Fruit fly (Drosophila melanogaster): ENCODE data around the gene CG3534.
A peak's percentile ranks its signal among the peaks of the same experiment; 100 is the strongest.

CG3534 gene

dm6 chr3R:16969361-16970355 lies 26.6 kb upstream of the CG3534 start:
- TF ChIP-seq dsx (GFP tag; optimal IDR thresholded peaks at IDR 0.05; ENCODE audit: poor library complexity, severe bottlenecking), result peak; percentile 87
- TF ChIP-seq Hr4 (GFP tag; optimal IDR thresholded peaks at IDR 0.05), result peak; percentile 53
- TF ChIP-seq ss (GFP tag; optimal IDR thresholded peaks at IDR 0.05), result no peak
- peak; percentile 23 for TF ChIP-seq CG31627 (GFP tag; optimal IDR thresholded peaks at IDR 0.05)
- peak; percentile 22 for TF ChIP-seq CG6808 (GFP tag; optimal IDR thresholded peaks at IDR 0.05)
- TF ChIP-seq CG6854 (GFP tag; optimal IDR thresholded peaks at IDR 0.05), result no peak
- TF ChIP-seq Blimp-1 (GFP tag; optimal IDR thresholded peaks at IDR 0.05), result peak; percentile 3
- no peak for TF ChIP-seq CG7368 (GFP tag; optimal IDR thresholded peaks at IDR 0.05)
- no peak for TF ChIP-seq Smox (GFP tag; optimal IDR thresholded peaks at IDR 0.05)
- peak; percentile 23; the same call in 1 of the 2 replicates for TF ChIP-seq Gug (GFP tag; IDR thresholded peaks at IDR 0.05)
- no peak for TF ChIP-seq Hr39 (GFP tag; optimal IDR thresholded peaks at IDR 0.05)
- no peak for TF ChIP-seq Eip93F (GFP tag; optimal IDR thresholded peaks at IDR 0.05)
- peak; percentile 51 for TF ChIP-seq lz (GFP tag; optimal IDR thresholded peaks at IDR 0.05)
- TF ChIP-seq esn (GFP tag; optimal IDR thresholded peaks at IDR 0.05), result peak; percentile 57
- no peak for TF ChIP-seq fd59A (GFP tag; optimal IDR thresholded peaks at IDR 0.05)
- TF ChIP-seq achi (GFP tag; optimal IDR thresholded peaks at IDR 0.05), result no peak
- TF ChIP-seq CG15336 (GFP tag; IDR thresholded peaks at IDR 0.05), result no peak
- TF ChIP-seq svp (GFP tag), result peak; percentile 78
- no peak for TF ChIP-seq CG11294 (GFP tag; IDR thresholded peaks at IDR 0.05)
- no peak for TF ChIP-seq OdsH (GFP tag; optimal IDR thresholded peaks at IDR 0.05)
- TF ChIP-seq fkh (GFP tag; optimal IDR thresholded peaks at IDR 0.05), result no peak
- TF ChIP-seq acj6 (GFP tag; optimal IDR thresholded peaks at IDR 0.05), result peak; percentile 18
- TF ChIP-seq CG10669 (GFP tag; optimal IDR thresholded peaks at IDR 0.05), result no peak
- TF ChIP-seq salr (GFP tag; optimal IDR thresholded peaks at IDR 0.05), result peak in 1 of 2 experiments; percentile 25
- TF ChIP-seq CG32006 (GFP tag; optimal IDR thresholded peaks at IDR 0.05), result no peak
- no peak for TF ChIP-seq Ets21C (GFP tag; optimal IDR thresholded peaks at IDR 0.05)
- peak; percentile 57 for TF ChIP-seq CG10631 (GFP tag; optimal IDR thresholded peaks at IDR 0.05)
- TF ChIP-seq Eip78C (GFP tag), result no peak
- TF ChIP-seq topi (GFP tag; optimal IDR thresholded peaks at IDR 0.05), result peak; percentile 39
- no peak for TF ChIP-seq CG3919 (GFP tag; optimal IDR thresholded peaks at IDR 0.05)
- no peak for TF ChIP-seq CG8119 (GFP tag; IDR thresholded peaks at IDR 0.05)
- peak; percentile 42 for TF ChIP-seq pdm3 (GFP tag; optimal IDR thresholded peaks at IDR 0.05)
- peak; percentile 36 for TF ChIP-seq CG8632 (GFP tag; optimal IDR thresholded peaks at IDR 0.05)
- peak; percentile 34 for TF ChIP-seq CG34406 (GFP tag; optimal IDR thresholded peaks at IDR 0.05)
- no peak; the same call in 2 of the 3 replicates for TF ChIP-seq CG6163 (GFP tag; IDR thresholded peaks at IDR 0.05)
- TF ChIP-seq CG11902 (GFP tag; optimal IDR thresholded peaks at IDR 0.05), result peak; percentile 14
- TF ChIP-seq fd85E (GFP tag; optimal IDR thresholded peaks at IDR 0.05), result no peak
- TF ChIP-seq cyc (GFP tag; optimal IDR thresholded peaks at IDR 0.05), result peak; percentile 8
- TF ChIP-seq Eip75B (GFP tag; optimal IDR thresholded peaks at IDR 0.05), result peak; percentile 39
- no peak for TF ChIP-seq Sox102F (GFP tag; optimal IDR thresholded peaks at IDR 0.05)
- no peak for TF ChIP-seq dac (GFP tag; optimal IDR thresholded peaks at IDR 0.05)
- peak; percentile 53 for TF ChIP-seq CG3032 (tag; optimal IDR thresholded peaks at IDR 0.05)
- TF ChIP-seq net (GFP tag; optimal IDR thresholded peaks at IDR 0.05), result no peak
- no peak for TF ChIP-seq CG8319 (GFP tag; optimal IDR thresholded peaks at IDR 0.05)
- TF ChIP-seq Sox14 (GFP tag; optimal IDR thresholded peaks at IDR 0.05), result peak; percentile 68
- TF ChIP-seq CG16779 (tag; optimal IDR thresholded peaks at IDR 0.05), result no peak
- TF ChIP-seq CG9139 (GFP tag; optimal IDR thresholded peaks at IDR 0.05), result no peak
- no peak for TF ChIP-seq spab (GFP tag; optimal IDR thresholded peaks at IDR 0.05)
- no peak for TF ChIP-seq Sox15 (GFP tag; optimal IDR thresholded peaks at IDR 0.05)
- peak; percentile 20 for TF ChIP-seq CG6792 (GFP tag; optimal IDR thresholded peaks at IDR 0.05)
